Worm (Caenorhabditis elegans): Measurements from ENCODE around the gene dnj-22.

DNA sequence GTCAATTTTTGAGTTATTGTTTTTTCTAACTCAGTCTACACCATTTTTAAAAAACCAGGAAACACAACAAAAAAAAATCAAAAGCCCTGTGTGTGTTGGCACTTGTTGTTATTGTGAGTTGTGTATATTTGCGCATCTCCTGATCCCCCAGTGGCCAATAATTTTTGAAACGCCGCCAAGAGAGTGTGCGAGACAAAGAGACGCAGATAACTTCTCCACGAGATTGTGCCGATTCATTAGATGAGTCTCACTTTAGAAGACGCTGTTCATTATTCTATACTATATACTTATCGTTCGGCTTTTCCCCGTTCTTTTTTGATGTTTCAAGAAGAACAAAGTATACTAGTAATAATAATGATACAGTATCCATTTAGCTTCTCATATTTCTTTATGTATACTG, 11.2 kb downstream of the dnj-22 start:
- TF ChIP-seq nhr-77 (tag; optimal IDR thresholded peaks at IDR 0.05) = no peak
- TF ChIP-seq fos-1 (tag; optimal IDR thresholded peaks at IDR 0.05) = no peak
- peak; percentile 57 for TF ChIP-seq mab-5 (tag; optimal IDR thresholded peaks at IDR 0.05)
